Worm (Caenorhabditis elegans): ENCODE results near the gene ZC373.2.

DNA sequence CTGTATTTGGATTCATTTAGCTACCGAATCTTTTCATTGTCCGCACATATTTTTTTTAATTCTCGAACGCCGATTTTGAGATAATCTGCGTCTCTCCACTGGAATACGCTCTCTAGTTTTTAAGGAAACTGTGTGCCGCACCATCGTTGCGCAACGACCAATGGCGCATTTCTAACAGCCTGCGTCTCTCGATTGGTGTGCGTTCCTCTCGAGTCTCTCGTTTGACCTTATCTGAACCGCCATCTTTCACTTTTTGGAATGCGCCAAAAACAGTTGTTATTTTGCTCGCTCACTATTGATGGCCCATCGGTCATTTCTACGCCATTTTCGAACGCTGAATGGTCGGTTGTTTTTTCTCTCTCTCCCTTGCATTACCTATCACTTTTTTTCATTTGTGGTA lies 25.0 kb upstream of the ZC373.2 start:
- no peak for TF ChIP-seq pha-4 (tag; optimal IDR thresholded peaks at IDR 0.05)
- TF ChIP-seq nhr-237 (tag; optimal IDR thresholded peaks at IDR 0.05) = no peak
- no peak for TF ChIP-seq nhr-76 (tag; optimal IDR thresholded peaks at IDR 0.05)
- TF ChIP-seq lin-13 (tag; optimal IDR thresholded peaks at IDR 0.05) = no peak
- no peak for TF ChIP-seq mep-1 (tag; optimal IDR thresholded peaks at IDR 0.05)
- no peak for TF ChIP-seq snpc-4 (tag; optimal IDR thresholded peaks at IDR 0.05)
- TF ChIP-seq M03D4.4 (tag; optimal IDR thresholded peaks at IDR 0.05) = no peak
- TF ChIP-seq ceh-43 (GFP tag; optimal IDR thresholded peaks at IDR 0.05) = no peak
- peak; percentile 84 for TF ChIP-seq elt-1 (tag; optimal IDR thresholded peaks at IDR 0.05; ENCODE audit: borderline replicate concordance, insufficient read depth)

Data from whole organism, mixed stage, embryonic.